Worm (Caenorhabditis elegans) whole organism, midembryonic: Measurements from ENCODE around the gene T03E6.8.

ENCODE experiments used
- T22C8.4 ChIP-seq: fragments of 200-800 bp; sonication (Bioruptor generic); IDR thresholded peaks from 2 replicates; pipeline ENCODE4 v1.3.6; 2022; ENCODE audit warnings: missing genetic modification characterization, missing compliant biosample characterization
- cog-1 ChIP-seq: sonication (generic microtip); optimal IDR thresholded peaks from 2 replicates; lab custom pipeline; 2016; ENCODE audit warnings: missing genetic modification characterization, missing compliant biosample characterization
- flt-1 ChIP-seq: fragments of 200-800 bp; sonication (Bioruptor generic); IDR thresholded peaks from 2 replicates; pipeline ENCODE4 v1.3.6; 2022; ENCODE audit warnings: missing genetic modification characterization, missing compliant biosample characterization
- klf-2 ChIP-seq: fragments of 200-800 bp; sonication (Bioruptor generic); conservative IDR thresholded peaks from 2 replicates; pipeline ENCODE4 v1.3.6; 2022; ENCODE audit warnings: missing genetic modification reagents, missing genetic modification characterization, missing compliant biosample characterization
- ref-1 ChIP-seq: fragments of 200-800 bp; sonication (Bioruptor generic); conservative IDR thresholded peaks from 2 replicates; pipeline ENCODE4 v1.3.6; 2022; ENCODE audit warnings: missing genetic modification reagents, missing genetic modification characterization, missing compliant biosample characterization
- tab-1 ChIP-seq: fragments of 200-800 bp; sonication (Bioruptor generic); IDR thresholded peaks from 2 replicates; pipeline ENCODE4 v1.3.6; 2022; ENCODE audit warnings: missing genetic modification characterization, missing compliant biosample characterization
- ztf-23 ChIP-seq: fragments of 200-800 bp; sonication (Bioruptor generic); IDR thresholded peaks from 2 replicates; pipeline ENCODE4 v1.3.6; 2022; ENCODE audit warnings: missing genetic modification reagents, missing genetic modification characterization, missing compliant biosample characterization
- ztf-29 ChIP-seq: fragments of 200-800 bp; sonication (Bioruptor generic); IDR thresholded peaks from 2 replicates; pipeline ENCODE4 v1.3.6; 2022; ENCODE audit warnings: missing genetic modification reagents, missing genetic modification characterization, missing compliant biosample characterization

DNA sequence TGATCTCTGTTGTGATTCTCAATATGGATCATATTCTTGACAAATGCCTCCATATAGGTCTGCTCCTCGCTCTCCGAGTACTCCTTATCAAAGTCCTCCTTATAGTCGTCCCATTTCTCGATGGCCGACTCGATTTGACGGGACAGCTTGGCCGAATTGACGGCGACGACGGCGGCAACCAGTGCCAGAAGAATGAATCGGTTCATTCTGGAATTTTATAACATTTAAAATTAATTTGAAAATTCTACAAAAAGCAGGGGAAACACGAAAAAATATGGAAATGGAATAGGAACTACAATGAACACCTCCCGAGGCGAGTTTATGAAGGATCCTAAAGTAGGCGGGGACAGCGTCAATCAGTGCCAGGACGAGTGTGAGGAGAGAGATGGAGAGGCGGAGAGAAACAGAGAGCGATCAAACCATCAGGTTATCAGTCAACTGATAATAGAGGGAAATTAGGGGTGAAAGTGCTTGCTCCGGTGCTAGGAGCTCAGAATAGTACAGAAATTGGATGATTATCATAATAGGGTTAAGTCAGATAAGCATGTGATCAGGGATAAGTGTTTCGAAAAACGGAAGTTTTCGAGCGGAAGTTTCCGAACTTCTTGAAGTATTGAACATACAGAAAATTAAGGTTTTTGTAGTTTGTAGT is 7.7 kb downstream of the T03E6.8 start, which contains the start of gene cpl-1:
- no peak for TF ChIP-seq ztf-23
- TF ChIP-seq tab-1 (GFP tag; lab: Robert Waterston, UW): no peak
- no peak for TF ChIP-seq flt-1 (GFP tag; lab: Robert Waterston, UW)
- no peak for TF ChIP-seq ref-1 (GFP tag; lab: Robert Waterston, UW)
- TF ChIP-seq T22C8.4 (GFP tag; lab: Robert Waterston, UW): no peak
- no peak for TF ChIP-seq cog-1
- TF ChIP-seq ztf-29 (GFP tag; lab: Robert Waterston, UW): no peak
- TF ChIP-seq klf-2: no peak
